Worm (Caenorhabditis elegans) whole organism, young adult: ENCODE data around the gene Y53G8AR.6.

Experiments
- B0261.1 ChIP-seq: sonication (generic microtip); optimal IDR thresholded peaks from 2 replicates; lab custom pipeline; 2016; ENCODE audit warnings: mild to moderate bottlenecking, missing genetic modification characterization, moderate library complexity, missing compliant biosample characterization
- Y79H2A.3 ChIP-seq: fragments of 200-800 bp; sonication (Bioruptor generic); conservative IDR thresholded peaks from 2 replicates; pipeline ENCODE4 v1.3.6; 2022; ENCODE audit warnings: missing genetic modification reagents, missing genetic modification characterization, missing compliant biosample characterization
- ceh-79 ChIP-seq: sonication (generic microtip); optimal IDR thresholded peaks from 2 replicates; lab custom pipeline; 2017; ENCODE audit warnings: mild to moderate bottlenecking, missing genetic modification characterization, missing compliant biosample characterization
- egl-44 ChIP-seq: fragments of 200-800 bp; sonication (Bioruptor generic); IDR thresholded peaks from 2 replicates; pipeline ENCODE4 v1.3.6; 2022; ENCODE audit warnings: missing genetic modification reagents, missing genetic modification characterization, missing compliant biosample characterization
- hmg-20 ChIP-seq: fragments of 200-800 bp; sonication (Bioruptor generic); IDR thresholded peaks from 2 replicates; pipeline ENCODE4 v1.3.6; 2022; ENCODE audit warnings: missing genetic modification reagents, missing genetic modification characterization, missing compliant biosample characterization
- snpc-1.1 ChIP-seq: sonication (generic microtip); optimal IDR thresholded peaks from 2 replicates; lab custom pipeline; 2017; ENCODE audit warnings: missing genetic modification characterization, mild to moderate bottlenecking, missing compliant biosample characterization, antibody characterized with exemption, moderate library complexity, missing genotype, missing genetic modification reagents; ENCODE audit not compliant: insufficient read depth
- xnd-1 ChIP-seq: sonication (generic microtip); optimal IDR thresholded peaks from 2 replicates; lab custom pipeline; 2016; ENCODE audit warnings: missing genotype, missing genetic modification reagents, missing genetic modification characterization, missing compliant biosample characterization

DNA sequence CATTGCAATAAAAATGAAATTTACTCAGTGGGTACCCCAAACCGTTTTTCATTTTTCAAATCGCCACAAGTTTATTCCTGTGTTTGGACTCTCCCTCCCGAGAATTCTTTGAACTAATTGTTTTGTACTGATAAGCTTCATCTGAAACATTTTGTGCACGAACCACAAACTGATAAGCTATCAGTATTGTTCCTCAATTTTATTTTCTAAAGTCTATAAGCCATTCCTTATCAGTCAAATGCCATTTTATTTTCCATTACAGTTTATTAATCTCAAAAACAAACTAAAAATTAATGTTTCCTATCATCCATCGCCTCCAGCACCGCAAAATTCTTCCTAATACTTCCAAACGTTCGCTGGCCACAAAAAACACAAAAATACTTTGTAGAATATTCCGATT lies 40.8 kb upstream of the Y53G8AR.6 start:
- TF ChIP-seq xnd-1 (tag; lab: Kevin White, UChicago) (no peak), hmg-20 (GFP tag; lab: Robert Waterston, UW) (no peak), B0261.1 (tag; lab: Kevin White, UChicago) (no peak), ceh-79 (tag; lab: Kevin White, UChicago) (no peak), snpc-1.1 (tag; lab: Kevin White, UChicago) (no peak), Y79H2A.3 (GFP tag; lab: Robert Waterston, UW) (no peak), egl-44 (GFP tag; lab: Robert Waterston, UW) (no peak)
